Fruit fly (Drosophila melanogaster) Kc167 (cell line): ENCODE results near the gene Mvd.

ENCODE experiments used
- Myc ChIP-seq: fragments of >200 bp; optimal IDR thresholded peaks from 2 replicates; lab custom pipeline; 2017; ENCODE audit warnings: missing external identifiers
- h ChIP-seq: fragments of >200 bp; optimal IDR thresholded peaks from 3 replicates; lab custom pipeline; 2018; ENCODE audit warnings: missing external identifiers
- insv ChIP-seq: fragments of >200 bp; optimal IDR thresholded peaks from 3 replicates; lab custom pipeline; 2018; ENCODE audit warnings: missing external identifiers
- psq ChIP-seq: fragments of >200 bp; optimal IDR thresholded peaks from 2 replicates; lab custom pipeline; 2017; ENCODE audit warnings: missing external identifiers
- ttk ChIP-seq: sonication (Bioruptor generic); optimal IDR thresholded peaks from 2 replicates; lab custom pipeline; 2017; ENCODE audit warnings: missing external identifiers

dm6 chrX:15788235-15789187 is 39.5 kb downstream of the Mvd start, which contains the start of gene Rhp:
- TF ChIP-seq insv (no peak), Myc (lab: Kevin White, UChicago) (no peak), h (no peak), psq (no peak), ttk (lab: Kevin White, UChicago) (no peak)
